Worm (Caenorhabditis elegans) whole organism, L3 larva: ENCODE measurements around the gene T12G3.6.
A peak's percentile ranks its signal among the peaks of the same experiment; 100 is the strongest.

Experiments used
- egl-27 ChIP-seq: sonication (generic microtip); optimal IDR thresholded peaks from 4 replicates; lab custom pipeline; 2017; ENCODE audit warnings: missing biosample characterization, missing genetic modification reagents, missing genetic modification characterization
- mdl-1 ChIP-seq: fragments of 150-350 bp; optimal IDR thresholded peaks from 2 replicates; lab custom pipeline; 2014; ENCODE audit warnings: missing biosample characterization, missing genetic modification characterization
- nhr-76 ChIP-seq: fragments of 150-350 bp; sonication (generic microtip); optimal IDR thresholded peaks from 5 replicates; lab custom pipeline; 2014; ENCODE audit warnings: missing biosample characterization, missing genetic modification characterization
- pha-4 ChIP-seq: fragments of 150-350 bp; optimal IDR thresholded peaks from 2 replicates; lab custom pipeline; 2014; ENCODE audit warnings: missing biosample characterization, missing genetic modification reagents, missing genetic modification characterization
- pqm-1 ChIP-seq: fragments of 150-350 bp; optimal IDR thresholded peaks from 2 replicates; lab custom pipeline; 2017; ENCODE audit warnings: missing biosample characterization, missing genetic modification characterization, inconsistent platforms
- skn-1 ChIP-seq: fragments of 150-350 bp; optimal IDR thresholded peaks from 2 replicates; lab custom pipeline; 2014; ENCODE audit warnings: missing biosample characterization, missing genetic modification characterization

DNA sequence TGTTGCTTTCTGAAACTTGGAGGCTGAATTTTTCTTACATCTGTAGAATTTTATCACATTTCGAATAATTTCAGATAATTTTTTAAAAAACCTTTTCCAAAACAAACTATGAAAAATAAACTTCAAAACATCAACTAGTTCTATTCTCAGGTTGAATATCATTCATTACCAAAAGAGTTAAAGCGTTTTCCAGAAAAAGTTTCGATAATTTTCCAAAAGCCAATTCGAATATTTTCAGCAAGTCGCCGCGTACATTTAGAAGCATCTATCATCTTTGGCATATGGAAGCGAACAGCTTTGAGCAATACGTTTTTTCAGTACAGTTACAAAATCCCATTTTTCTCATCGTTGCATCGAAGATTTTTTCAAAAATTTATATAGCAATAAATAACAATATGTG is 5.9 kb upstream of the T12G3.6 start:
- no peak for TF ChIP-seq nhr-76 (tag; lab: Kevin White, UChicago)
- TF ChIP-seq egl-27: no peak
- no peak for TF ChIP-seq mdl-1 (tag; lab: Kevin White, UChicago)
- no peak for TF ChIP-seq skn-1
- TF ChIP-seq pha-4 (tag; lab: Kevin White, UChicago): peak; percentile 49
- TF ChIP-seq pqm-1 (tag; lab: Kevin White, UChicago): no peak
